Fruit fly (Drosophila melanogaster): ENCODE results near the gene CG14053.

The CG14053 gene

DNA sequence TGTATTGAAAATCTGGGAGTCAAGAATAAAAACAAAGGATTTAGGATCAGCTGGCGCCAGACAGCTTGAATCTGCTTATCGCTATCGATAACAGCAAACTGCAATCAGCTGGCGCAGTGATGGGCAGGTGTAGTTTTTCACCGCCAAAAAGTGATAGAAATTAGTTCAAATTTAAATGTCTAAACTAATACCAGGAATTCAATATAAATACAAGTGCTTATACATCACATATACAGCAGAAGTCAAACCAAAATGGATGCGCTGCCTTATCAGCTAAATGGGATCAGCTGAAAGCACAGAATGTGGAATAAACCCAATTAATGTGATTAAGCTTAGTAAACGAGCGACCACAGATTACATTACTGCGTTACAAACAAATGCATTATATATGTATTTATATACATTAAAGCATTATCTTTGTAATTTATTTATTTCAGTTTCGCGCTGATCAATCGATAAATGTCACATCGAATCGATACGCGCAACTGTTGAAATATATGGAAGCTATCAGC lies 12.9 kb downstream of the CG14053 start, which contains the start of gene pn:
Gene pn (plus strand): TSS at position 462 of the 512 bp plus-strand sequence.
- TF ChIP-seq CG8159 (tag; optimal IDR thresholded peaks at IDR 0.05): no peak
- no peak for TF ChIP-seq CG9948 (tag; optimal IDR thresholded peaks at IDR 0.05)
- TF ChIP-seq CG32121 (GFP tag; IDR thresholded peaks at IDR 0.05): no peak
- TF ChIP-seq CG17806 (tag; optimal IDR thresholded peaks at IDR 0.05): no peak
- TF ChIP-seq fd96Ca (GFP tag; IDR thresholded peaks at IDR 0.05): no peak

dm6 chrX:2178802-2179201 lies 14.9 kb downstream of the CG14053 start, which contains the start of gene Cyp4ae1:
Gene Cyp4ae1 (plus strand): TSS chrX:2179007.
- TF ChIP-seq CG4496 (GFP tag; IDR thresholded peaks at IDR 0.05): no peak
- TF ChIP-seq CG32121 (GFP tag; IDR thresholded peaks at IDR 0.05): no peak
- TF ChIP-seq CG14655 (GFP tag; optimal IDR thresholded peaks at IDR 0.05): no peak
- TF ChIP-seq CG8301 (tag; optimal IDR thresholded peaks at IDR 0.05): no peak
- no peak for TF ChIP-seq rn (GFP tag; IDR thresholded peaks at IDR 0.05)
- TF ChIP-seq CG13204 (GFP tag; optimal IDR thresholded peaks at IDR 0.05): no peak
- no peak for TF ChIP-seq CG10348 (GFP tag; IDR thresholded peaks at IDR 0.05)
- TF ChIP-seq Pif1A (GFP tag; optimal IDR thresholded peaks at IDR 0.05): no peak
- TF ChIP-seq gl (tag; optimal IDR thresholded peaks at IDR 0.05): no peak
- no peak for TF ChIP-seq CG15710 (tag; optimal IDR thresholded peaks at IDR 0.05)
- no peak for TF ChIP-seq CG17806 (tag; optimal IDR thresholded peaks at IDR 0.05)
- TF ChIP-seq Snoo (tag; optimal IDR thresholded peaks at IDR 0.05): no peak
- TF ChIP-seq D1 (tag; optimal IDR thresholded peaks at IDR 0.05): no peak
- TF ChIP-seq Pif1B (GFP tag; optimal IDR thresholded peaks at IDR 0.05): no peak
- no peak for TF ChIP-seq fd96Ca (GFP tag; IDR thresholded peaks at IDR 0.05)
- TF ChIP-seq Ets98B (GFP tag; IDR thresholded peaks at IDR 0.05): no peak
- TF ChIP-seq CG8159 (tag; optimal IDR thresholded peaks at IDR 0.05): no peak
- TF ChIP-seq CG34367 (tag; optimal IDR thresholded peaks at IDR 0.05): no peak

DNA sequence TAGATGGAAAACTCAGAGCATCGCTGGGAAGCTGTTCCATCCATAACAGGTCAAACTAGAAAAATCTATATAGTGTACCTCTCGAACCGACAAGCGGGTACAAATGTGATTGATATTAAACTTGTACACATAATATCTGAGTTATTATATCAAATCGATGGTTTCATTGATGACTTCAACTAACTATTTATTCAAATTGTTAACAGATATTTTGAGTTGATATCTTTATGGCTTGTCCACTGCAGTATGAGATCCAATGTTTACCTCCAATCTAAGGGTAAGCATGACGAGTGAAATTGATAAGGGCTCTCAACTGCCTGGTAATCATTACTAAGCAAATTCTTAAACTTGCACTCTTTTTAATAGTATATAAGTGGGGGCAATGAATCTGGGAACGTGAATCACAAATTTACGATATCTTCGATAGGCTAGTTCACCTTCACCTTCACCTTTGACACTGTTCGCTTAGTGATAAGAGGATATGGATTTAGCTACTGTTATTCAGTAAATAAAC lies 17.7 kb downstream of the CG14053 start, which contains the start of gene Cyp4d2:
Gene Cyp4d2 (plus strand): TSS at position 51 of the 514 bp plus-strand sequence.
- TF ChIP-seq CG8159 (tag; optimal IDR thresholded peaks at IDR 0.05): no peak
- TF ChIP-seq CG14655 (GFP tag; optimal IDR thresholded peaks at IDR 0.05): no peak
- TF ChIP-seq CG15710 (tag; optimal IDR thresholded peaks at IDR 0.05): no peak
- no peak for TF ChIP-seq Pif1A (GFP tag; optimal IDR thresholded peaks at IDR 0.05)
- no peak for TF ChIP-seq Snoo (tag; optimal IDR thresholded peaks at IDR 0.05)
- no peak for TF ChIP-seq gl (tag; optimal IDR thresholded peaks at IDR 0.05)
- no peak for TF ChIP-seq CG32121 (GFP tag; IDR thresholded peaks at IDR 0.05)
- TF ChIP-seq CG10348 (GFP tag; IDR thresholded peaks at IDR 0.05): no peak
- TF ChIP-seq CG4496 (GFP tag; IDR thresholded peaks at IDR 0.05): no peak
- TF ChIP-seq CG12605 (GFP tag; IDR thresholded peaks at IDR 0.05): no peak
- no peak for TF ChIP-seq CG13204 (GFP tag; optimal IDR thresholded peaks at IDR 0.05)
- no peak for TF ChIP-seq fd96Ca (GFP tag; IDR thresholded peaks at IDR 0.05)
- TF ChIP-seq CG9948 (tag; optimal IDR thresholded peaks at IDR 0.05): no peak
- no peak for TF ChIP-seq CG17806 (tag; optimal IDR thresholded peaks at IDR 0.05)
- TF ChIP-seq Pif1B (GFP tag; optimal IDR thresholded peaks at IDR 0.05): no peak
- no peak for TF ChIP-seq rn (GFP tag; IDR thresholded peaks at IDR 0.05)
- no peak for TF ChIP-seq CG8301 (tag; optimal IDR thresholded peaks at IDR 0.05)
- TF ChIP-seq CG34367 (tag; optimal IDR thresholded peaks at IDR 0.05): no peak
- TF ChIP-seq EcR (GFP tag; optimal IDR thresholded peaks at IDR 0.05): no peak

dm6 chrX:2175265-2175795 lies 18.4 kb downstream of the CG14053 start, which contains the start of gene Cyp4d14:
Gene Cyp4d14 (minus strand): TSS chrX:2175315.
- TF ChIP-seq CG4496 (GFP tag; IDR thresholded peaks at IDR 0.05) (no peak), CG9948 (tag; optimal IDR thresholded peaks at IDR 0.05) (no peak), CG8159 (tag; optimal IDR thresholded peaks at IDR 0.05) (no peak)

- TF ChIP-seq CG14655 (GFP tag; optimal IDR thresholded peaks at IDR 0.05) (no peak), CG4496 (GFP tag; IDR thresholded peaks at IDR 0.05) (0 out of 3 replicates have a peak, but pooled peaks have one; percentile 18)
These were observed 21.3 kb downstream of the CG14053 start, which contains the start of gene ND-B14.5A for dm6 chrX:2172420-2172827. Gene ND-B14.5A (plus strand): TSS chrX:2172526.

- TF ChIP-seq CG15710 (tag; optimal IDR thresholded peaks at IDR 0.05) (no peak), Pif1A (GFP tag; optimal IDR thresholded peaks at IDR 0.05) (no peak), CG17806 (tag; optimal IDR thresholded peaks at IDR 0.05) (no peak), CG8301 (tag; optimal IDR thresholded peaks at IDR 0.05) (no peak)
These were observed 23.3 kb downstream of the CG14053 start for dm6 chrX:2170424-2170823.

- TF ChIP-seq CG32121 (GFP tag; IDR thresholded peaks at IDR 0.05) (peak; percentile 62), CG13204 (GFP tag; optimal IDR thresholded peaks at IDR 0.05) (no peak), Pif1B (GFP tag; optimal IDR thresholded peaks at IDR 0.05) (no peak)
These were observed 25.1 kb downstream of the CG14053 start for dm6 chrX:2168485-2169199.

Data from whole organism, pupa.